Fruit fly (Drosophila melanogaster) whole organism, embryonic: ENCODE results near the gene CG43938.
A peak's percentile ranks its signal among the peaks of the same experiment; 100 is the strongest.

Experiments
- Atf3 ChIP-seq: fragments of 200-800 bp; sonication (Bioruptor generic); optimal IDR thresholded peaks from 3 replicates; lab custom pipeline; 2016; ENCODE audit warnings: missing biosample characterization, missing genetic modification characterization
- Bgb ChIP-seq: fragments of 200-800 bp; sonication (Bioruptor generic); IDR thresholded peaks from 2 replicates; pipeline ENCODE4 v1.3.6; 2022; ENCODE audit warnings: missing biosample characterization, missing genetic modification characterization; ENCODE audit not compliant: partially characterized antibody
- C15 ChIP-seq: fragments of 200-800 bp; sonication (Bioruptor generic); IDR thresholded peaks from 3 replicates; pipeline ENCODE4 v1.3.6; 2022; ENCODE audit warnings: missing biosample characterization, missing genetic modification characterization
- CG10959 ChIP-seq: fragments of 200-800 bp; sonication (Bioruptor generic); IDR thresholded peaks from 2 replicates; pipeline ENCODE4 v1.3.6; 2022; ENCODE audit warnings: missing biosample characterization, missing genetic modification characterization
- CG10979 ChIP-seq: fragments of 200-800 bp; sonication (Bioruptor generic); optimal IDR thresholded peaks from 2 replicates; lab custom pipeline; 2018; ENCODE audit warnings: missing biosample characterization, mild to moderate bottlenecking, missing genetic modification characterization, moderate library complexity
- CG11696 ChIP-seq: fragments of 200-800 bp; sonication (Bioruptor generic); IDR thresholded peaks from 2 replicates; pipeline ENCODE4 v1.3.6; 2022; ENCODE audit warnings: missing biosample characterization, missing genetic modification characterization
- CG12155 ChIP-seq: fragments of 200-800 bp; sonication (Bioruptor generic); optimal IDR thresholded peaks from 3 replicates; lab custom pipeline; 2016; ENCODE audit warnings: missing biosample characterization, missing genetic modification characterization
- CG14667 ChIP-seq: fragments of 200-800 bp; sonication (Bioruptor generic); IDR thresholded peaks from 2 replicates; pipeline ENCODE4 v1.3.6; 2022; ENCODE audit warnings: missing biosample characterization, missing genetic modification characterization
- CG2129 ChIP-seq: fragments of 200-800 bp; sonication (Bioruptor generic); IDR thresholded peaks from 2 replicates; pipeline ENCODE4 v1.3.6; 2022; ENCODE audit warnings: missing biosample characterization, missing genetic modification characterization; ENCODE audit not compliant: partially characterized antibody
- CG30020 ChIP-seq: fragments of 200-800 bp; optimal IDR thresholded peaks from 2 replicates; lab custom pipeline; 2019; ENCODE audit warnings: missing biosample characterization, mild to moderate bottlenecking, missing genetic modification characterization, moderate library complexity
- CG3995 ChIP-seq: fragments of 200-800 bp; sonication (Bioruptor generic); optimal IDR thresholded peaks from 3 replicates; lab custom pipeline; 2016; ENCODE audit warnings: missing biosample characterization, missing genetic modification characterization
- CG4282 ChIP-seq: fragments of 200-800 bp; sonication (Bioruptor generic); optimal IDR thresholded peaks from 2 replicates; lab custom pipeline; 2016; ENCODE audit warnings: missing biosample characterization, missing genetic modification characterization
- CG4360 ChIP-seq: fragments of 200-800 bp; sonication (Bioruptor generic); IDR thresholded peaks from 2 replicates; pipeline ENCODE4 v1.3.6; 2022; ENCODE audit warnings: missing biosample characterization, missing genetic modification characterization
- CG6689 ChIP-seq: fragments of 200-800 bp; sonication (Bioruptor generic); IDR thresholded peaks from 2 replicates; pipeline ENCODE4 v1.3.6; 2022; ENCODE audit warnings: missing biosample characterization, missing genetic modification characterization
- CG8089 ChIP-seq: fragments of 200-800 bp; sonication (Bioruptor generic); optimal IDR thresholded peaks from 3 replicates; lab custom pipeline; 2016; ENCODE audit warnings: missing biosample characterization, missing genetic modification characterization
- CG8388 ChIP-seq: fragments of 200-800 bp; sonication (Bioruptor generic); optimal IDR thresholded peaks from 2 replicates; lab custom pipeline; 2019; ENCODE audit warnings: missing biosample characterization, mild to moderate bottlenecking, missing genetic modification characterization, moderate library complexity
- Chrac-16 ChIP-seq: fragments of 200-800 bp; sonication (Bioruptor generic); optimal IDR thresholded peaks from 3 replicates; lab custom pipeline; 2016; ENCODE audit warnings: missing biosample characterization, missing genetic modification characterization
- D ChIP-seq, 2 experiments: fragments of 200-800 bp in 1 of 2; fragments of >200 bp in 1 of 2; sonication (Bioruptor generic) in 1 of 2; optimal IDR thresholded peaks; 2 replicates in 1 of 2; 3 replicates in 1 of 2; lab custom pipeline; 2017; ENCODE audit warnings: mild to moderate bottlenecking in 1 of 2, missing biosample characterization in 1 of 2, missing genetic modification characterization in 1 of 2, missing genetic modification reagents in 1 of 2
- Dp ChIP-seq: fragments of 200-800 bp; sonication (Bioruptor generic); optimal IDR thresholded peaks from 2 replicates; lab custom pipeline; 2018; ENCODE audit warnings: missing biosample characterization, mild to moderate bottlenecking, missing genetic modification characterization, moderate library complexity
- Eip74EF ChIP-seq, 2 experiments: fragments of 200-800 bp in 1 of 2; fragments of >200 bp in 1 of 2; sonication (Bioruptor generic) in 1 of 2; optimal IDR thresholded peaks; 2 replicates each; lab custom pipeline; 2017 to 2019; ENCODE audit warnings: missing biosample characterization in 2 of 2, missing genetic modification characterization in 2 of 2, mild to moderate bottlenecking in 1 of 2, moderate library complexity in 1 of 2
- Fer2 ChIP-seq: fragments of 200-800 bp; sonication (Bioruptor generic); optimal IDR thresholded peaks from 2 replicates; lab custom pipeline; 2018; ENCODE audit warnings: missing biosample characterization, mild to moderate bottlenecking, missing genetic modification characterization, moderate library complexity
- HHEX ChIP-seq: fragments of 200-800 bp; sonication (Bioruptor generic); optimal IDR thresholded peaks from 3 replicates; lab custom pipeline; 2017; ENCODE audit warnings: missing biosample characterization, mild to moderate bottlenecking, missing genetic modification characterization, missing genetic modification reagents
- HmgZ ChIP-seq: fragments of 200-800 bp; sonication (Bioruptor generic); optimal IDR thresholded peaks from 2 replicates; lab custom pipeline; 2018; ENCODE audit warnings: missing biosample characterization, mild to moderate bottlenecking, missing genetic modification characterization
- Kr ChIP-seq: fragments of 200-800 bp; sonication (Bioruptor generic); optimal IDR thresholded peaks from 2 replicates; lab custom pipeline; 2017; ENCODE audit warnings: missing biosample characterization, mild to moderate bottlenecking, missing genetic modification characterization
- NK7.1 ChIP-seq: fragments of 200-800 bp; sonication (Bioruptor generic); optimal IDR thresholded peaks from 3 replicates; lab custom pipeline; 2016; ENCODE audit warnings: missing biosample characterization, missing genetic modification characterization
- Ravus ChIP-seq: fragments of 200-800 bp; sonication (Bioruptor generic); IDR thresholded peaks from 2 replicates; pipeline ENCODE4 v1.3.6; 2022; ENCODE audit warnings: missing biosample characterization, missing genetic modification characterization
- Rfx ChIP-seq: fragments of 200-800 bp; sonication (Bioruptor generic); IDR thresholded peaks from 2 replicates; pipeline ENCODE4 v1.3.6; 2022; ENCODE audit warnings: missing biosample characterization, missing genetic modification characterization
- Sox100B ChIP-seq: fragments of 200-800 bp; sonication (Bioruptor generic); optimal IDR thresholded peaks from 3 replicates; lab custom pipeline; 2018; ENCODE audit warnings: missing biosample characterization, mild to moderate bottlenecking, missing genetic modification characterization
- Ssrp ChIP-seq: fragments of 200-800 bp; sonication (Bioruptor generic); optimal IDR thresholded peaks from 2 replicates; lab custom pipeline; 2018; ENCODE audit warnings: missing biosample characterization, mild to moderate bottlenecking, missing genetic modification characterization, moderate library complexity
- Stat92E ChIP-seq, 3 experiments: fragments of >200 bp in 2 of 3; fragments of 200-800 bp in 1 of 3; sonication (Bioruptor generic) in 1 of 3; optimal IDR thresholded peaks; 2 replicates each; lab custom pipeline; 2017 to 2019; ENCODE audit warnings: missing biosample characterization in 3 of 3, missing genetic modification characterization in 3 of 3, mild to moderate bottlenecking in 1 of 3, moderate library complexity in 1 of 3
- Usf ChIP-seq: fragments of 200-800 bp; sonication (Bioruptor generic); optimal IDR thresholded peaks from 2 replicates; lab custom pipeline; 2017; ENCODE audit warnings: missing genotype, missing biosample characterization, missing genetic modification characterization
- YL-1 ChIP-seq: fragments of 200-800 bp; sonication (Bioruptor generic); optimal IDR thresholded peaks from 3 replicates; lab custom pipeline; 2017; ENCODE audit warnings: missing biosample characterization, mild to moderate bottlenecking, missing genetic modification characterization
- ems ChIP-seq: fragments of 200-800 bp; sonication (Bioruptor generic); optimal IDR thresholded peaks from 3 replicates; lab custom pipeline; 2016; ENCODE audit warnings: missing biosample characterization, missing genetic modification characterization
- eve ChIP-seq, 2 experiments: fragments of >200 bp; optimal IDR thresholded peaks; 2 replicates each; lab custom pipeline; 2017; ENCODE audit warnings: missing biosample characterization in 2 of 2, missing genetic modification characterization in 2 of 2
- gce ChIP-seq: fragments of 200-800 bp; sonication (Bioruptor generic); IDR thresholded peaks from 3 replicates; pipeline ENCODE4 v1.3.6; 2022; ENCODE audit warnings: missing biosample characterization, missing genetic modification characterization
- gsb ChIP-seq: fragments of 200-800 bp; sonication (Bioruptor generic); IDR thresholded peaks from 2 replicates; pipeline ENCODE4 v1.3.6; 2022; ENCODE audit warnings: missing biosample characterization, missing genetic modification characterization
- hb ChIP-seq: fragments of 200-800 bp; sonication (Bioruptor generic); IDR thresholded peaks from 3 replicates; pipeline ENCODE4 v1.3.6; 2022; ENCODE audit warnings: missing biosample characterization, missing genetic modification characterization; ENCODE audit not compliant: partially characterized antibody
- hbn ChIP-seq: fragments of 200-800 bp; sonication (Bioruptor generic); IDR thresholded peaks from 2 replicates; pipeline ENCODE4 v1.3.6; 2022; ENCODE audit warnings: missing biosample characterization, missing genetic modification characterization; ENCODE audit not compliant: partially characterized antibody
- kni ChIP-seq: fragments of 200-800 bp; sonication (Bioruptor generic); optimal IDR thresholded peaks from 3 replicates; lab custom pipeline; 2017; ENCODE audit warnings: mild to moderate bottlenecking, missing biosample characterization, missing genetic modification reagents, missing genetic modification characterization
- mam ChIP-seq: fragments of 200-800 bp; sonication (Bioruptor generic); optimal IDR thresholded peaks from 3 replicates; lab custom pipeline; 2016; ENCODE audit warnings: missing biosample characterization, missing genetic modification characterization
- nerfin-1 ChIP-seq: fragments of 200-800 bp; sonication (Bioruptor generic); optimal IDR thresholded peaks from 3 replicates; lab custom pipeline; 2019; ENCODE audit warnings: missing biosample characterization, mild to moderate bottlenecking, missing genetic modification characterization, moderate library complexity
- pfk ChIP-seq: fragments of 200-800 bp; sonication (Bioruptor generic); optimal IDR thresholded peaks from 2 replicates; lab custom pipeline; 2018; ENCODE audit warnings: missing biosample characterization, mild to moderate bottlenecking, missing genetic modification characterization, moderate library complexity
- run ChIP-seq: fragments of 200-800 bp; sonication (Bioruptor generic); optimal IDR thresholded peaks from 3 replicates; lab custom pipeline; 2018; ENCODE audit warnings: missing biosample characterization, mild to moderate bottlenecking, missing genetic modification characterization
- sima ChIP-seq: fragments of 200-800 bp; sonication (Bioruptor generic); optimal IDR thresholded peaks from 2 replicates; lab custom pipeline; 2016; ENCODE audit warnings: missing biosample characterization, missing genetic modification characterization
- sr ChIP-seq: fragments of 200-800 bp; sonication (Bioruptor generic); IDR thresholded peaks from 3 replicates; pipeline ENCODE4 v1.3.6; 2022; ENCODE audit warnings: missing biosample characterization, missing genetic modification characterization
- tap ChIP-seq: fragments of 200-800 bp; optimal IDR thresholded peaks from 3 replicates; lab custom pipeline; 2019; ENCODE audit warnings: missing biosample characterization, mild to moderate bottlenecking, missing genetic modification characterization, moderate library complexity
- zen2 ChIP-seq: fragments of 200-800 bp; sonication (Bioruptor generic); IDR thresholded peaks from 3 replicates; pipeline ENCODE4 v1.3.6; 2022; ENCODE audit warnings: missing biosample characterization, missing genetic modification characterization; ENCODE audit not compliant: partially characterized antibody
- zf30C ChIP-seq: fragments of 200-800 bp; sonication (Bioruptor generic); optimal IDR thresholded peaks from 3 replicates; lab custom pipeline; 2018; ENCODE audit warnings: missing biosample characterization, mild to moderate bottlenecking, missing genetic modification characterization

CG43938 gene

dm6 chr3L:21172527-21173253 lies 51.2 kb downstream of the CG43938 start, which contains the start of the genes chb and AsnS (continued):
- no peak for TF ChIP-seq kni (GFP tag; lab: Kevin White, UChicago)
- TF ChIP-seq CG6689 = peak; percentile 92
- peak; percentile 82 for TF ChIP-seq CG14667
- TF ChIP-seq gsb (GFP tag; lab: Robert Waterston, UW) = peak; percentile 90
- TF ChIP-seq HHEX (GFP tag; lab: Kevin White, UChicago) = peak; percentile 83
- peak; percentile 56 for TF ChIP-seq NK7.1 (GFP tag; lab: Kevin White, UChicago)
- TF ChIP-seq pfk (GFP tag; lab: Kevin White, UChicago) = no peak
- no peak for TF ChIP-seq Bgb (GFP tag; lab: Robert Waterston, UW)
- TF ChIP-seq CG2129 (GFP tag; lab: Robert Waterston, UW) = no peak
- peak; percentile 43 for TF ChIP-seq CG8089 (GFP tag; lab: Kevin White, UChicago)
- TF ChIP-seq HmgZ = peak; percentile 93
- TF ChIP-seq CG3995 (GFP tag; lab: Kevin White, UChicago) = peak; percentile 56
- TF ChIP-seq Usf (GFP tag; lab: Kevin White, UChicago) = peak; percentile 58
- peak; percentile 90 for TF ChIP-seq Ssrp
- TF ChIP-seq Chrac-16 (GFP tag; lab: Kevin White, UChicago) = peak; percentile 80
- no peak for TF ChIP-seq Dp (GFP tag; lab: Kevin White, UChicago)
- peak; percentile 9 for TF ChIP-seq CG30020 (tag; lab: Kevin White, UChicago)
- no peak for TF ChIP-seq CG4282 (GFP tag; lab: Kevin White, UChicago)
- no peak for TF ChIP-seq zen2 (GFP tag; lab: Robert Waterston, UW)
- TF ChIP-seq Atf3 (GFP tag; lab: Kevin White, UChicago) = peak; percentile 51
- peak; percentile 88 for TF ChIP-seq CG10979 (tag; lab: Kevin White, UChicago)
- TF ChIP-seq Stat92E (GFP tag; optimal IDR thresholded peaks at IDR 0.05; lab: Kevin White, UChicago) = no peak
- TF ChIP-seq nerfin-1 (tag; lab: Kevin White, UChicago) = peak; percentile 80
- TF ChIP-seq CG8388 (GFP tag; lab: Kevin White, UChicago) = peak; percentile 90
- peak; percentile 56 for TF ChIP-seq CG10959
- TF ChIP-seq ems (GFP tag; lab: Kevin White, UChicago) = peak; percentile 69
- TF ChIP-seq run (tag; lab: Kevin White, UChicago) = peak; percentile 90
- no peak for TF ChIP-seq Kr (GFP tag; lab: Kevin White, UChicago)
- TF ChIP-seq zf30C (GFP tag; lab: Kevin White, UChicago) = no peak
- 0 out of 2 replicates have a peak, but pooled peaks have one; percentile 29 for TF ChIP-seq CG4360 (GFP tag; lab: Robert Waterston, UW)
- TF ChIP-seq D (optimal IDR thresholded peaks at IDR 0.05; lab: Kevin White, UChicago) = no peak
- TF ChIP-seq D (GFP tag; optimal IDR thresholded peaks at IDR 0.05; lab: Kevin White, UChicago) = peak; percentile 71
- peak; percentile 27 for TF ChIP-seq sima (GFP tag; lab: Kevin White, UChicago)
- no peak for TF ChIP-seq YL-1 (GFP tag; lab: Kevin White, UChicago)
- TF ChIP-seq Sox100B (GFP tag; lab: Kevin White, UChicago) = peak; percentile 88
- peak; percentile 82 for TF ChIP-seq CG11696 (GFP tag; lab: Robert Waterston, UW)
- TF ChIP-seq gce (GFP tag; lab: Robert Waterston, UW) = peak; percentile 87
- peak; percentile 94 for TF ChIP-seq tap
- peak; percentile 96 for TF ChIP-seq Rfx
- no peak for TF ChIP-seq hb
- TF ChIP-seq Ravus (GFP tag; lab: Robert Waterston, UW) = peak; percentile 87
- peak; percentile 85 for TF ChIP-seq mam (GFP tag; lab: Kevin White, UChicago)
- TF ChIP-seq Eip74EF (GFP tag; optimal IDR thresholded peaks at IDR 0.05; lab: Kevin White, UChicago) = peak in 1 of 2 experiments; percentile 85
- peak; percentile 33; the same call in 1 of the 3 replicates for TF ChIP-seq sr
- peak; percentile 86 for TF ChIP-seq CG12155 (GFP tag; lab: Kevin White, UChicago)
- no peak for TF ChIP-seq eve (GFP tag; optimal IDR thresholded peaks at IDR 0.05; lab: Kevin White, UChicago)
- no peak for TF ChIP-seq hbn (GFP tag; lab: Robert Waterston, UW)
- peak; percentile 60 for TF ChIP-seq Fer2
- TF ChIP-seq C15 (GFP tag; lab: Robert Waterston, UW) = peak; percentile 91
